Worm (Caenorhabditis elegans) whole organism, L2 larva: ENCODE results near the gene cky-1.

Experiments used
- alr-1 ChIP-seq: fragments of 150-350 bp; optimal IDR thresholded peaks from 2 replicates; lab custom pipeline; 2014; ENCODE audit warnings: missing biosample characterization, missing genetic modification characterization
- lin-13 ChIP-seq: fragments of 150-350 bp; optimal IDR thresholded peaks from 2 replicates; lab custom pipeline; 2014; ENCODE audit warnings: missing biosample characterization, missing genetic modification reagents, missing genetic modification characterization
- lsy-2 ChIP-seq, 2 experiments: fragments of 150-350 bp in 1 of 2; sonication (generic microtip) in 1 of 2; optimal IDR thresholded peaks; 2 replicates each; lab custom pipeline; 2014 to 2017; ENCODE audit warnings: missing biosample characterization in 2 of 2, missing genetic modification characterization in 2 of 2
- mbf-1 ChIP-seq: sonication (generic microtip); optimal IDR thresholded peaks from 2 replicates; lab custom pipeline; 2017; ENCODE audit warnings: missing biosample characterization, missing genetic modification characterization
- mdl-1 ChIP-seq, 2 experiments: fragments of 150-350 bp in 1 of 2; sonication (generic microtip) in 1 of 2; optimal IDR thresholded peaks; 2 replicates each; lab custom pipeline; 2017; ENCODE audit warnings: missing biosample characterization in 2 of 2, missing genetic modification characterization in 2 of 2
- nhr-12 ChIP-seq: fragments of 150-350 bp; optimal IDR thresholded peaks from 2 replicates; lab custom pipeline; 2014; ENCODE audit warnings: missing biosample characterization, missing genetic modification characterization
- nhr-129 ChIP-seq: fragments of 150-350 bp; optimal IDR thresholded peaks from 2 replicates; lab custom pipeline; 2014; ENCODE audit warnings: missing biosample characterization, missing genetic modification characterization
- zag-1 ChIP-seq: fragments of 150-350 bp; optimal IDR thresholded peaks from 2 replicates; lab custom pipeline; 2014; ENCODE audit warnings: missing biosample characterization, missing genetic modification characterization

ce11 chrV:12747856-12748255 lies 11.4 kb downstream of the cky-1 start, which contains the start of gene C15C8.5:
- TF ChIP-seq mdl-1 (tag; optimal IDR thresholded peaks at IDR 0.05; lab: Kevin White, UChicago): no peak
- no peak for TF ChIP-seq lsy-2 (tag; optimal IDR thresholded peaks at IDR 0.05; lab: Kevin White, UChicago)
- no peak for TF ChIP-seq nhr-12 (tag; lab: Kevin White, UChicago)
- no peak for TF ChIP-seq mbf-1 (tag; lab: Kevin White, UChicago)
- TF ChIP-seq zag-1 (tag; lab: Kevin White, UChicago): no peak
- no peak for TF ChIP-seq lin-13 (GFP tag; lab: Kevin White, UChicago)
- no peak for TF ChIP-seq nhr-129
- TF ChIP-seq alr-1 (tag; lab: Kevin White, UChicago): no peak
